Fruit fly (Drosophila melanogaster) whole organism, embryonic: ENCODE results near the gene CG7149.
A peak's percentile ranks its signal among the peaks of the same experiment; 100 is the strongest.

Experiments
- Ada2b ChIP-seq: fragments of 200-800 bp; sonication (Bioruptor generic); IDR thresholded peaks from 2 replicates; pipeline ENCODE4 v1.3.6; 2022; ENCODE audit warnings: missing biosample characterization, missing genetic modification characterization
- Antp ChIP-seq: fragments of 200-800 bp; sonication (Bioruptor generic); optimal IDR thresholded peaks from 3 replicates; lab custom pipeline; 2016; ENCODE audit warnings: missing biosample characterization, missing genetic modification characterization
- Asciz ChIP-seq: fragments of 200-800 bp; sonication (Bioruptor generic); optimal IDR thresholded peaks from 2 replicates; lab custom pipeline; 2017; ENCODE audit warnings: missing biosample characterization, mild to moderate bottlenecking, missing genetic modification characterization, missing genetic modification reagents
- Awh ChIP-seq: fragments of 200-800 bp; sonication (Bioruptor generic); IDR thresholded peaks from 2 replicates; pipeline ENCODE4, ENCODE4 v1.3.6; 2022; ENCODE audit warnings: missing biosample characterization, missing genetic modification characterization
- CG10366 ChIP-seq: fragments of 200-800 bp; sonication (Bioruptor generic); IDR thresholded peaks from 2 replicates; pipeline ENCODE4 v1.3.6; 2022; ENCODE audit warnings: missing biosample characterization, missing genetic modification characterization
- CG11247 ChIP-seq: fragments of 200-800 bp; sonication (Bioruptor generic); IDR thresholded peaks from 2 replicates; pipeline ENCODE4 v1.3.6; 2022; ENCODE audit warnings: missing biosample characterization, missing genetic modification characterization
- CG14014 ChIP-seq: fragments of 200-800 bp; sonication (Bioruptor generic); IDR thresholded peaks from 2 replicates; pipeline ENCODE4 v1.3.6; 2022; ENCODE audit warnings: missing biosample characterization, missing genetic modification characterization
- CG14050 ChIP-seq: fragments of 200-800 bp; sonication (Bioruptor generic); IDR thresholded peaks from 3 replicates; pipeline ENCODE4 v1.3.6; 2022; ENCODE audit warnings: missing biosample characterization, missing genetic modification characterization
- CG14441 ChIP-seq: fragments of 200-800 bp; sonication (Bioruptor generic); IDR thresholded peaks from 2 replicates; pipeline ENCODE4 v1.3.6; 2022; ENCODE audit warnings: missing biosample characterization, missing genetic modification characterization
- CG15269 ChIP-seq: fragments of 200-800 bp; sonication (Bioruptor generic); optimal IDR thresholded peaks from 2 replicates; lab custom pipeline; 2018; ENCODE audit warnings: missing biosample characterization, mild to moderate bottlenecking, missing genetic modification characterization, moderate library complexity
- CG15514 ChIP-seq: fragments of 200-800 bp; sonication (Bioruptor generic); optimal IDR thresholded peaks from 3 replicates; lab custom pipeline; 2017; ENCODE audit warnings: missing biosample characterization, missing genetic modification characterization, mild to moderate bottlenecking, moderate library complexity, missing genetic modification reagents
- CG16863 ChIP-seq: fragments of 200-800 bp; sonication (Bioruptor generic); optimal IDR thresholded peaks from 3 replicates; lab custom pipeline; 2016; ENCODE audit warnings: missing biosample characterization, missing genetic modification characterization
- CG18262 ChIP-seq: fragments of 200-800 bp; optimal IDR thresholded peaks from 3 replicates; lab custom pipeline; 2019; ENCODE audit warnings: missing biosample characterization, mild to moderate bottlenecking, missing genetic modification characterization, moderate library complexity
- CG2120 ChIP-seq: fragments of 200-800 bp; sonication (Bioruptor generic); optimal IDR thresholded peaks from 3 replicates; lab custom pipeline; 2016; ENCODE audit warnings: missing biosample characterization, missing genetic modification characterization
- CG32532 ChIP-seq: fragments of 200-800 bp; sonication (Bioruptor generic); IDR thresholded peaks from 2 replicates; pipeline ENCODE4 v1.3.6; 2022; ENCODE audit warnings: missing biosample characterization, missing genetic modification characterization
- CG34422 ChIP-seq: fragments of 200-800 bp; sonication (Bioruptor generic); IDR thresholded peaks from 3 replicates; pipeline ENCODE4 v1.3.6; 2022; ENCODE audit warnings: missing biosample characterization, missing genetic modification characterization
- CG4424 ChIP-seq: fragments of 200-800 bp; sonication (Bioruptor generic); optimal IDR thresholded peaks from 3 replicates; lab custom pipeline; 2016; ENCODE audit warnings: missing biosample characterization, missing genetic modification characterization
- CG5180 ChIP-seq: fragments of 200-800 bp; sonication (Bioruptor generic); optimal IDR thresholded peaks from 3 replicates; lab custom pipeline; 2017; ENCODE audit warnings: missing biosample characterization, missing genetic modification characterization, mild to moderate bottlenecking, moderate library complexity, missing genetic modification reagents
- CG5953 ChIP-seq: fragments of 200-800 bp; sonication (Bioruptor generic); IDR thresholded peaks from 2 replicates; pipeline ENCODE4 v1.3.6; 2022; ENCODE audit warnings: missing biosample characterization, missing genetic modification characterization
- Ets97D ChIP-seq: fragments of 200-800 bp; sonication (Bioruptor generic); optimal IDR thresholded peaks from 3 replicates; lab custom pipeline; 2016; ENCODE audit warnings: missing biosample characterization, missing genetic modification characterization
- GATAe ChIP-seq: fragments of 200-800 bp; sonication (Bioruptor generic); conservative IDR thresholded peaks from 2 replicates; pipeline ENCODE4 v1.3.6; 2022; ENCODE audit warnings: missing biosample characterization, missing genetic modification characterization
- Lpt ChIP-seq: fragments of >200 bp; optimal IDR thresholded peaks from 2 replicates; lab custom pipeline; 2018; ENCODE audit warnings: missing biosample characterization, missing genetic modification characterization
- Meics ChIP-seq: fragments of 200-800 bp; sonication (Bioruptor generic); optimal IDR thresholded peaks from 2 replicates; lab custom pipeline; 2017; ENCODE audit warnings: missing biosample characterization, mild to moderate bottlenecking, missing genetic modification characterization
- Sox102F ChIP-seq: fragments of 200-800 bp; sonication (Bioruptor generic); optimal IDR thresholded peaks from 2 replicates; lab custom pipeline; 2018; ENCODE audit warnings: missing biosample characterization, mild to moderate bottlenecking, missing genetic modification characterization, moderate library complexity
- Sry-δ ChIP-seq: fragments of 200-800 bp; sonication (Bioruptor generic); optimal IDR thresholded peaks from 2 replicates; lab custom pipeline; 2016; ENCODE audit warnings: missing biosample characterization, missing genetic modification characterization
- Xbp1 ChIP-seq: fragments of 200-800 bp; sonication (Bioruptor generic); optimal IDR thresholded peaks from 3 replicates; lab custom pipeline; 2016; ENCODE audit warnings: missing biosample characterization, mild to moderate bottlenecking, missing genetic modification characterization
- amos ChIP-seq: fragments of 200-800 bp; sonication (Bioruptor generic); IDR thresholded peaks from 2 replicates; pipeline ENCODE4 v1.3.6; 2022; ENCODE audit warnings: missing biosample characterization, missing genetic modification characterization; ENCODE audit not compliant: partially characterized antibody
- ase ChIP-seq: fragments of 200-800 bp; sonication (Bioruptor generic); IDR thresholded peaks from 3 replicates; pipeline ENCODE4 v1.3.6; 2022; ENCODE audit warnings: missing biosample characterization, missing genetic modification characterization
- ato ChIP-seq: fragments of 200-800 bp; sonication (Bioruptor generic); IDR thresholded peaks from 2 replicates; pipeline ENCODE4 v1.3.6; 2022; ENCODE audit warnings: missing biosample characterization, missing genetic modification characterization; ENCODE audit not compliant: partially characterized antibody
- dimm ChIP-seq: fragments of 200-800 bp; sonication (Bioruptor generic); IDR thresholded peaks from 2 replicates; pipeline ENCODE4 v1.3.6; 2022; ENCODE audit warnings: missing biosample characterization, missing genetic modification characterization
- gem ChIP-seq: fragments of 200-800 bp; sonication (Bioruptor generic); optimal IDR thresholded peaks from 2 replicates; lab custom pipeline; 2019; ENCODE audit warnings: missing biosample characterization, mild to moderate bottlenecking, missing genetic modification characterization, moderate library complexity
- grau ChIP-seq: fragments of 200-800 bp; optimal IDR thresholded peaks from 3 replicates; lab custom pipeline; 2019; ENCODE audit warnings: missing biosample characterization, mild to moderate bottlenecking, missing genetic modification characterization, moderate library complexity
- kay ChIP-seq: fragments of 200-800 bp; sonication (Bioruptor generic); optimal IDR thresholded peaks from 2 replicates; lab custom pipeline; 2016; ENCODE audit warnings: missing biosample characterization, missing genetic modification characterization
- nau ChIP-seq: fragments of 200-800 bp; sonication (Bioruptor generic); optimal IDR thresholded peaks from 3 replicates; lab custom pipeline; 2017; ENCODE audit warnings: missing biosample characterization, mild to moderate bottlenecking, missing genetic modification characterization, missing genetic modification reagents
- onecut ChIP-seq: fragments of 200-800 bp; sonication (Bioruptor generic); IDR thresholded peaks from 2 replicates; pipeline ENCODE4 v1.3.6; 2022; ENCODE audit warnings: missing biosample characterization, missing genetic modification characterization
- peb ChIP-seq: fragments of 200-800 bp; sonication (Bioruptor generic); IDR thresholded peaks from 2 replicates; pipeline ENCODE4 v1.3.6; 2022; ENCODE audit warnings: missing biosample characterization, missing genetic modification characterization
- rib ChIP-seq: fragments of 200-800 bp; sonication (Bioruptor generic); IDR thresholded peaks from 2 replicates; pipeline ENCODE4 v1.3.6; 2022; ENCODE audit warnings: missing biosample characterization, missing genetic modification characterization
- row ChIP-seq: fragments of 200-800 bp; sonication (Bioruptor generic); IDR thresholded peaks from 3 replicates; pipeline ENCODE4 v1.3.6; 2022; ENCODE audit warnings: missing biosample characterization, missing genetic modification characterization
- sens ChIP-seq: fragments of 200-800 bp; sonication (Bioruptor generic); peaks from one replicate; lab custom pipeline; 2016; ENCODE audit warnings: missing biosample characterization, missing genetic modification characterization
- seq ChIP-seq: fragments of 200-800 bp; sonication (Bioruptor generic); IDR thresholded peaks from 2 replicates; pipeline ENCODE4 v1.3.6; 2022; ENCODE audit warnings: missing biosample characterization, missing genetic modification characterization
- sna ChIP-seq: fragments of 200-800 bp; sonication (Bioruptor generic); IDR thresholded peaks from 2 replicates; pipeline ENCODE4 v1.3.6; 2022; ENCODE audit warnings: missing biosample characterization, missing genetic modification characterization; ENCODE audit not compliant: partially characterized antibody
- sr ChIP-seq: fragments of 200-800 bp; sonication (Bioruptor generic); IDR thresholded peaks from 3 replicates; pipeline ENCODE4 v1.3.6; 2022; ENCODE audit warnings: missing biosample characterization, missing genetic modification characterization
- stc ChIP-seq: fragments of 200-800 bp; sonication (Bioruptor generic); IDR thresholded peaks from 2 replicates; pipeline ENCODE4 v1.3.6; 2022; ENCODE audit warnings: missing biosample characterization, missing genetic modification characterization

The CG7149 gene

dm6 chr2L:7756835-7757234 lies 33.5 kb downstream of the CG7149 start (continued):
- TF ChIP-seq CG15269: peak; percentile 30
- peak; percentile 50 for TF ChIP-seq gem (tag; lab: Kevin White, UChicago)
- TF ChIP-seq dimm (GFP tag; lab: Robert Waterston, UW): no peak
- TF ChIP-seq CG11247 (GFP tag; lab: Robert Waterston, UW): 0 out of 2 replicates have a peak, but pooled peaks have one; percentile 17
- no peak for TF ChIP-seq ato (GFP tag; lab: Robert Waterston, UW)
- TF ChIP-seq Ets97D (GFP tag; lab: Kevin White, UChicago): no peak
- no peak for TF ChIP-seq grau (tag; lab: Kevin White, UChicago)
- no peak for TF ChIP-seq sr (GFP tag; lab: Robert Waterston, UW)
- peak; percentile 9; the same call in 1 of the 3 replicates for TF ChIP-seq CG14050 (GFP tag; lab: Robert Waterston, UW)
- TF ChIP-seq CG18262 (tag; lab: Kevin White, UChicago): no peak
- no peak for TF ChIP-seq CG4424 (GFP tag; lab: Kevin White, UChicago)
- TF ChIP-seq CG5953 (GFP tag; lab: Robert Waterston, UW): 0 out of 2 replicates have a peak, but pooled peaks have one; percentile 16
- TF ChIP-seq Sox102F (GFP tag; lab: Kevin White, UChicago): peak; percentile 4
- 0 out of 3 replicates have a peak, but pooled peaks have one; percentile 16 for TF ChIP-seq CG34422
- TF ChIP-seq CG2120 (GFP tag; lab: Kevin White, UChicago): peak; percentile 20
- no peak for TF ChIP-seq CG5180
- TF ChIP-seq sna (GFP tag; lab: Robert Waterston, UW): no peak
- TF ChIP-seq peb (GFP tag; lab: Robert Waterston, UW): no peak
- no peak for TF ChIP-seq Lpt
- TF ChIP-seq Meics (GFP tag; lab: Kevin White, UChicago): peak; percentile 6
- 0 out of 2 replicates have a peak, but pooled peaks have one; percentile 16 for TF ChIP-seq seq (GFP tag; lab: Robert Waterston, UW)
- TF ChIP-seq Antp (GFP tag; lab: Kevin White, UChicago): no peak
- no peak for TF ChIP-seq nau
- no peak for TF ChIP-seq CG14441 (GFP tag; lab: Robert Waterston, UW)
- TF ChIP-seq row: no peak
- no peak for TF ChIP-seq GATAe (GFP tag; lab: Robert Waterston, UW)
- TF ChIP-seq onecut (GFP tag; lab: Robert Waterston, UW): no peak
- 0 out of 3 replicates have a peak, but pooled peaks have one; percentile 28 for TF ChIP-seq ase (GFP tag; lab: Robert Waterston, UW)
- no peak for TF ChIP-seq CG16863 (GFP tag; lab: Kevin White, UChicago)
- peak; percentile 37; the same call in 1 of the 2 replicates for TF ChIP-seq CG14014 (GFP tag; lab: Robert Waterston, UW)
- peak; percentile 69 for TF ChIP-seq sens
- TF ChIP-seq Awh: 0 out of 2 replicates have a peak, but pooled peaks have one; percentile 10
- TF ChIP-seq amos: no peak
- 0 out of 2 replicates have a peak, but pooled peaks have one; percentile 11 for TF ChIP-seq stc (GFP tag; lab: Robert Waterston, UW)
- peak; percentile 56; the same call in 1 of the 2 replicates for TF ChIP-seq CG32532
- TF ChIP-seq Sry-δ: no peak
- no peak for TF ChIP-seq rib (GFP tag; lab: Robert Waterston, UW)
- TF ChIP-seq Ada2b: peak; percentile 40; the same call in 1 of the 2 replicates
- TF ChIP-seq Asciz: no peak
- peak; percentile 8 for TF ChIP-seq Xbp1 (GFP tag; lab: Kevin White, UChicago)
- TF ChIP-seq CG15514 (GFP tag; lab: Kevin White, UChicago): no peak
- 0 out of 2 replicates have a peak, but pooled peaks have one; percentile 12 for TF ChIP-seq CG10366 (GFP tag; lab: Robert Waterston, UW)
- TF ChIP-seq kay (GFP tag; lab: Kevin White, UChicago): no peak
